Fruit fly (Drosophila melanogaster) Kc167 (cell line): ENCODE data around the gene CG42714.

ENCODE experiments used
- Myc ChIP-seq: fragments of >200 bp; optimal IDR thresholded peaks from 2 replicates; lab custom pipeline; 2017; ENCODE audit warnings: missing external identifiers
- h ChIP-seq: fragments of >200 bp; optimal IDR thresholded peaks from 3 replicates; lab custom pipeline; 2018; ENCODE audit warnings: missing external identifiers
- insv ChIP-seq: fragments of >200 bp; optimal IDR thresholded peaks from 3 replicates; lab custom pipeline; 2018; ENCODE audit warnings: missing external identifiers
- psq ChIP-seq: fragments of >200 bp; optimal IDR thresholded peaks from 2 replicates; lab custom pipeline; 2017; ENCODE audit warnings: missing external identifiers
- ttk ChIP-seq: sonication (Bioruptor generic); optimal IDR thresholded peaks from 2 replicates; lab custom pipeline; 2017; ENCODE audit warnings: missing external identifiers

DNA sequence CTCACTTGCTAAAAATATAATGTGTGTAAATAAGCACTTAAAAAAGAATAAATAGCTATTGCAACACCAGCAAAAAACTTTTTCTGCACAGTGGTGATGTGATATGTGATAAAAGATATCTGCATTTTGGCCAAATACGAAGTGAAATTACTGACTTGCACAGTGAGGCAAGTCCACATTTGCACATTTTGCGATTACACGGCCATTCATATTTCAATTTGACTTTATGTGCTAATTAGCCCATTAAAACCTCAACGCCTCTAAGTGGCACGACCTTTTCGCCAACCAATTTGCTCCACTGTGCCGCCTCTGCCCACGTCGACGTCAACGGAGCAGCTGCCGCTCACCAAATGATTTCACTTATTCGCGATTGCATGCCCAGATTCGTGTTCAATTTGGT lies 13.7 kb downstream of the CG42714 start, which contains the start of gene CG33946:
- no peak for TF ChIP-seq psq (lab: Kevin White, UChicago)
- no peak for TF ChIP-seq ttk (lab: Kevin White, UChicago)
- TF ChIP-seq insv (lab: Kevin White, UChicago): no peak
- TF ChIP-seq Myc: no peak
- TF ChIP-seq h (lab: Kevin White, UChicago): no peak
